Worm (Caenorhabditis elegans): ENCODE results near the gene efn-2.

- TF ChIP-seq unc-39 (tag; optimal IDR thresholded peaks at IDR 0.05) (no peak), lin-39 (tag; optimal IDR thresholded peaks at IDR 0.05) (no peak), dmd-8 (GFP tag; IDR thresholded peaks at IDR 0.05) (no peak), hlh-11 (tag; optimal IDR thresholded peaks at IDR 0.05) (peak; percentile 57), ceh-28 (tag; optimal IDR thresholded peaks at IDR 0.05) (no peak), pqm-1 (tag; optimal IDR thresholded peaks at IDR 0.05) (peak; percentile 75), egl-27 (tag; optimal IDR thresholded peaks at IDR 0.05) (no peak), dpl-1 (GFP tag; optimal IDR thresholded peaks at IDR 0.05) (no peak), nhr-237 (tag; optimal IDR thresholded peaks at IDR 0.05) (no peak), R02D3.7 (tag; optimal IDR thresholded peaks at IDR 0.05) (no peak)
Measured at ce11 chrIV:10543361-10543760, 32.8 kb upstream of the efn-2 start.

Data from whole organism, L4 larva.